Worm (Caenorhabditis elegans): Measurements from ENCODE around the gene F41E6.8.
A peak's percentile ranks its signal among the peaks of the same experiment; 100 is the strongest.

Gene F41E6.8

DNA sequence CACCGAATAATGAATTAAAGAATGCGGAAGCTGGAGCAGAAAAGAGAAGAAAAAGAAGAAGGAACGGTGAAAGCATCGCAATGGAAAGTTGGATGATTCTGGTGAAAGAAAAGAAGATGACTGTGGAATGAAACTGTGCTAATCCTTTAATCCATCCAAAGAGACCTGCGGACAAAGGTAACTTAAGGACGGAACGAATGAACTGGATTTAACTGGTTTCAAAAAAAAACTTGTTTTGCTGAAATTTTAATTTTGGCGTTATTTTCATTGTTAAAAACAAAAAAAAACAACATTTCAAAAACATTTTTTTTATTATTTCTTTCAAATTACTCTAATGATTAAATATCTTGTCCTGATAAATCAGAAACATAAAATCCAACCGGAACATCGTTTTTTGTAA, 35.6 kb upstream of the F41E6.8 start, which contains the start of gene grl-12:
grl-12 (minus strand) TSS at position 101 of the 400 bp plus-strand sequence.
- TF ChIP-seq ZK546.5 (tag; optimal IDR thresholded peaks at IDR 0.05) (no peak), tbx-2 (tag; optimal IDR thresholded peaks at IDR 0.05) (no peak), lin-39 (tag; optimal IDR thresholded peaks at IDR 0.05) (no peak), nhr-11 (tag; optimal IDR thresholded peaks at IDR 0.05) (no peak), nhr-43 (tag; optimal IDR thresholded peaks at IDR 0.05; ENCODE audit: poor library complexity, severe bottlenecking) (no peak), nhr-237 (tag; optimal IDR thresholded peaks at IDR 0.05) (no peak), elt-2 (tag; optimal IDR thresholded peaks at IDR 0.05) (no peak), ceh-16 (tag; optimal IDR thresholded peaks at IDR 0.05) (no peak)

DNA sequence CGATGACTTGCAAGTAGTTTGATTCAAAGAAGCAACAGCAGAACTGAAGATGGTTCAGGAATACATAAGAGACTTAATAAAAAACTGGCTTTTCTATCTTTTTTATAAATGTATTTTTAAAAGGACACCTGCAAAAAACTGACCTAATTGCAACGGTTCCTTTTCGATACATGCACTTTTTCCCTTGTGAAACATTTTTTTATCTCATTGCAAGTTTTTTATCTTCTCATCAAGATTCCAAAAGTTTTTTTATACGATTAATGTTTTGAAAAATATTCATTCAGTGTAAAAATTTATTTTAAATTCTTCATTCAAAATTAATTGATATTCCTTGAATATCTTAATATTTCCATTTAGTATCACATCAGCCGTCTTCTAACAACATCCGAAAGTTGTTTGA, 34.3 kb upstream of the F41E6.8 start, which contains the start of gene oac-29:
oac-29 (minus strand) TSS at position 101 of the 400 bp plus-strand sequence.
- TF ChIP-seq nhr-237 (tag; optimal IDR thresholded peaks at IDR 0.05) (no peak), fkh-10 (GFP tag; optimal IDR thresholded peaks at IDR 0.05) (no peak), mml-1 (tag; optimal IDR thresholded peaks at IDR 0.05) (no peak), lin-15B (tag; optimal IDR thresholded peaks at IDR 0.05) (no peak), nhr-43 (tag; optimal IDR thresholded peaks at IDR 0.05; ENCODE audit: poor library complexity, severe bottlenecking) (no peak), ceh-82 (tag; optimal IDR thresholded peaks at IDR 0.05) (no peak), skn-1 (tag; optimal IDR thresholded peaks at IDR 0.05) (no peak), nfya-1 (tag; optimal IDR thresholded peaks at IDR 0.05; ENCODE audit: insufficient read depth) (no peak), zag-1 (tag; optimal IDR thresholded peaks at IDR 0.05) (no peak), ztf-11 (tag; optimal IDR thresholded peaks at IDR 0.05) (no peak), nhr-25 (tag; optimal IDR thresholded peaks at IDR 0.05) (no peak), egl-27 (tag; optimal IDR thresholded peaks at IDR 0.05) (no peak), nhr-77 (tag; optimal IDR thresholded peaks at IDR 0.05) (no peak), eor-1 (tag; optimal IDR thresholded peaks at IDR 0.05) (no peak), elt-1 (tag; optimal IDR thresholded peaks at IDR 0.05) (no peak), ceh-28 (tag; optimal IDR thresholded peaks at IDR 0.05) (no peak), nhr-67 (tag; optimal IDR thresholded peaks at IDR 0.05) (no peak), nhr-23 (tag; optimal IDR thresholded peaks at IDR 0.05) (no peak), ceh-16 (tag; optimal IDR thresholded peaks at IDR 0.05) (no peak), pqm-1 (tag; optimal IDR thresholded peaks at IDR 0.05) (no peak)

DNA sequence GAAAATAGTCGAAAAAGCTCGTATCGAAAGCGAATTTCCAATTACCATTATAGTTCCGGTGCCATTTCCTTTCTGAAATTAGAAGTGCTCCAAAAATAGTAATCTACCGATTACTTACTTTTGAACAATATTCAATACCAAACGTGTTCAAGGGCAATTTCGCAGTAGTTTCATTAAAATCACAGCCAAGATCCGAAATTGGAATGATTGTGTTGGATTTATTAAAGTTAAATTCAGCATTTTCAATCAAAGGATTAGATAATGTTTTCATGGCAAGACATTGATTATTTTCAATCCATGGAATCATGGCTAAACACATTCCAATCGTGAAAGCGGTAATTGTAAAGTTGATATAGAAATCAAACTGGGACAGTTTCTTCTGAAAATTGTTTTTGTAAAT, 31.5 kb upstream of the F41E6.8 start:
- no peak for TF ChIP-seq nhr-77 (tag; optimal IDR thresholded peaks at IDR 0.05)
- no peak for TF ChIP-seq nhr-23 (tag; optimal IDR thresholded peaks at IDR 0.05)
- TF ChIP-seq egl-5 (tag; optimal IDR thresholded peaks at IDR 0.05), result no peak
- no peak for TF ChIP-seq ceh-9 (tag; optimal IDR thresholded peaks at IDR 0.05)
- no peak for TF ChIP-seq ceh-16 (tag; optimal IDR thresholded peaks at IDR 0.05)
- no peak for TF ChIP-seq lsy-12 (tag; optimal IDR thresholded peaks at IDR 0.05)
- TF ChIP-seq pqm-1 (tag; optimal IDR thresholded peaks at IDR 0.05), result no peak
- TF ChIP-seq nhr-28 (tag; optimal IDR thresholded peaks at IDR 0.05), result no peak
- no peak for TF ChIP-seq ceh-28 (tag; optimal IDR thresholded peaks at IDR 0.05)

DNA sequence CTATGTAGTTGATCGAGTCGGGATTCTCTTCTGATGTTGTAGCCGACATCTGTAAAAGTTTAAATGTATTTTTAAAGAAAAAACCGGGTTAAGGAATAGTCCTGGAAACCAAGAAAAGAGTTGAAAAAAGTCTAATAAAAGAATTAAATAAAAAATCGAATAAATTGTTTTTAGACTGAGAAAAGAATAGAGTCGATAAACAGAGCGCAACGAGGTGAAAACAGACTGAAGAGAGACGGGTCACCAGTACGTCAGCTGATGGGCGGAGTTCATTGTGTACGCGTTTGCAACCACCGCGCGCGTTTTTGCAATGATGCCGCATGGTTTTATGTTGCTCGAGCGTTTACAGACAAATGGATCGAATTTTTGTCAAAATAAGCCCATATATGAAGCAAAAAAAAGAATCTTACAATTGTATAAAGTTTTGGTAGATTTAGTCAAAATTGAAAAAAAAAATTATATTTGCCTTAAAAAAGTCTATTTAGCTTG, 30.0 kb upstream of the F41E6.8 start, which contains the start of gene atg-18:
atg-18 (minus strand) TSS at position 51 of the 489 bp plus-strand sequence.
- peak; percentile 72 for TF ChIP-seq hmg-11 (tag; optimal IDR thresholded peaks at IDR 0.05)
- peak; percentile 37 for TF ChIP-seq lin-39 (tag; optimal IDR thresholded peaks at IDR 0.05)
- no peak for TF ChIP-seq nhr-237 (tag; optimal IDR thresholded peaks at IDR 0.05)
- no peak for TF ChIP-seq nhr-76 (tag; optimal IDR thresholded peaks at IDR 0.05)
- no peak for TF ChIP-seq ceh-9 (tag; optimal IDR thresholded peaks at IDR 0.05)
- no peak for TF ChIP-seq unc-39 (tag; optimal IDR thresholded peaks at IDR 0.05)
- peak; percentile 63 for TF ChIP-seq elt-2 (tag; optimal IDR thresholded peaks at IDR 0.05)
- TF ChIP-seq elt-1 (tag; optimal IDR thresholded peaks at IDR 0.05), result peak; percentile 11
- TF ChIP-seq nhr-25 (tag; optimal IDR thresholded peaks at IDR 0.05), result peak; percentile 70
- no peak for TF ChIP-seq tbx-2 (tag; optimal IDR thresholded peaks at IDR 0.05)
- no peak for TF ChIP-seq sea-2 (GFP tag; optimal IDR thresholded peaks at IDR 0.05)
- no peak for TF ChIP-seq nhr-77 (tag; optimal IDR thresholded peaks at IDR 0.05)
- peak; percentile 40 for TF ChIP-seq pqm-1 (tag; optimal IDR thresholded peaks at IDR 0.05)
- peak; percentile 64 for TF ChIP-seq nhr-43 (tag; optimal IDR thresholded peaks at IDR 0.05; ENCODE audit: poor library complexity, severe bottlenecking)
- TF ChIP-seq nhr-23 (tag; optimal IDR thresholded peaks at IDR 0.05), result peak; percentile 75
- TF ChIP-seq zag-1 (tag; optimal IDR thresholded peaks at IDR 0.05), result no peak
- TF ChIP-seq daf-12 (tag; optimal IDR thresholded peaks at IDR 0.05), result no peak
- TF ChIP-seq mdl-1 (tag; optimal IDR thresholded peaks at IDR 0.05), result no peak
- TF ChIP-seq egl-5 (tag; optimal IDR thresholded peaks at IDR 0.05), result peak; percentile 74
- no peak for TF ChIP-seq R02D3.7 (tag; optimal IDR thresholded peaks at IDR 0.05)
- TF ChIP-seq ZK546.5 (tag; optimal IDR thresholded peaks at IDR 0.05), result no peak
- TF ChIP-seq eor-1 (tag; optimal IDR thresholded peaks at IDR 0.05), result no peak
- peak; percentile 72 for TF ChIP-seq snpc-4 (tag; optimal IDR thresholded peaks at IDR 0.05)
- TF ChIP-seq nhr-11 (tag; optimal IDR thresholded peaks at IDR 0.05), result no peak
- TF ChIP-seq fkh-2 (tag; optimal IDR thresholded peaks at IDR 0.05), result no peak
- TF ChIP-seq ztf-4 (tag; optimal IDR thresholded peaks at IDR 0.05), result no peak
- TF ChIP-seq fos-1 (tag; optimal IDR thresholded peaks at IDR 0.05), result no peak
- no peak for TF ChIP-seq nhr-12 (tag; optimal IDR thresholded peaks at IDR 0.05)
- TF ChIP-seq nfya-1 (tag; optimal IDR thresholded peaks at IDR 0.05; ENCODE audit: insufficient read depth), result peak; percentile 75
- TF ChIP-seq ceh-82 (tag; optimal IDR thresholded peaks at IDR 0.05), result no peak
- TF ChIP-seq unc-62 (GFP tag; optimal IDR thresholded peaks at IDR 0.05), result no peak
- TF ChIP-seq lin-15B (tag; optimal IDR thresholded peaks at IDR 0.05), result peak; percentile 18
- peak; percentile 29 for TF ChIP-seq ceh-28 (tag; optimal IDR thresholded peaks at IDR 0.05)
- peak; percentile 91 for TF ChIP-seq pha-4 (tag; optimal IDR thresholded peaks at IDR 0.05)
